Worm (Caenorhabditis elegans): ENCODE measurements around the gene arrd-19.

ce11 chrV:3301898-3302297 is 13.4 kb downstream of the arrd-19 start, which contains the start of gene srbc-1:
- TF ChIP-seq ama-1 (optimal IDR thresholded peaks at IDR 0.05) (no peak), ceh-13 (GFP tag; optimal IDR thresholded peaks at IDR 0.05) (no peak), tbx-37 (GFP tag; conservative IDR thresholded peaks at IDR 0.05) (no peak), hnd-1 (tag; optimal IDR thresholded peaks at IDR 0.05) (no peak), hmg-4 (GFP tag; optimal IDR thresholded peaks at IDR 0.05) (no peak), ceh-36 (tag; optimal IDR thresholded peaks at IDR 0.05) (no peak), sea-1 (GFP tag; conservative IDR thresholded peaks at IDR 0.05) (no peak)

Data from whole organism, early embryonic.